Worm (Caenorhabditis elegans): ENCODE data around the gene nipa-1.
A peak's percentile ranks its signal among the peaks of the same experiment; 100 is the strongest.

nipa-1 gene

DNA sequence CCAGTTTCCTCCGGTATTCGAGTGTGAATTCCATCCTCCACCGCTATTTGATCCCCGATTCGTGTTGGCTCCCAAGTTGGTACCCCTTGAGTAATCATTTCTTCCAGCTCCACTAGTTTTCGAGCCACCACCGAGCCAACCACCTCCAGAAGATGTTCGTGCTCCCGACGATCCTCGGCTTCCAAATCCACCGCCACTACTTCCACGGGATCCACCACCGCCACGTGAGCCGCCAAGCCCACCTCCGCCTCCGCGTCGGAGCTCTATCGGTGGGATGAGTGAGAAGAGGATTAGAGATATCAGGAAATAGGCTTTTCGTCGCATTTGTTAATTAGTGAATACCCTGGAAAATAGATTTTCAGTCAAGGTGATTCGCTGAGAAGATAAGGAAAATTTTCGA, 62.9 kb downstream of the nipa-1 start, which contains the start of gene H06I04.6:
Gene H06I04.6, minus strand, starts transcription at position 345 of the 400 bp plus-strand sequence.
- no peak for TF ChIP-seq sea-2 (GFP tag; optimal IDR thresholded peaks at IDR 0.05)
- TF ChIP-seq lin-39 (tag; optimal IDR thresholded peaks at IDR 0.05): peak; percentile 10
- TF ChIP-seq mdl-1 (tag; optimal IDR thresholded peaks at IDR 0.05): no peak

DNA sequence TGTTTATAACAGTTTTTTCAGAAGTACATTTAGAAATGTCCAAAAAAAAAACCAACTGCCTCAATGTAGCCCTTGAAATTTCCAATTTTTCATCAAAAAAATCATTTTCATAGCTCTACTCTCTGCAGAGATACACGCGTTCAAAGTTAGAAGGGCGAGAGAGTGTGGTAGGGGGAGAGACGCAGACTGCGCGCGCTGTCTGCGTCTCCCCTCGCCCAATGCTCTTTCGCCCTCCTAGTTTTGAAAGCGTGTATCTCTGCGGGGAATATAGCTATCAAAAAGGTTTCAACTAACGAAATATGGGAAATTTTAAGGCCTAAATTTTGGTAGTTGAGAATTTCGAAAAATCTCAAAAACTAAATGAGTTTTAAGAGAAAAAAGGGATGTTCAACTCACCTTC, 63.4 kb downstream of the nipa-1 start:
- TF ChIP-seq pqm-1 (tag; optimal IDR thresholded peaks at IDR 0.05) (no peak), sea-2 (GFP tag; optimal IDR thresholded peaks at IDR 0.05) (no peak), nhr-237 (tag; optimal IDR thresholded peaks at IDR 0.05) (no peak), fkh-2 (tag; optimal IDR thresholded peaks at IDR 0.05) (no peak), R02D3.7 (tag; optimal IDR thresholded peaks at IDR 0.05) (no peak), nfya-1 (tag; optimal IDR thresholded peaks at IDR 0.05; ENCODE audit: insufficient read depth) (no peak)

DNA sequence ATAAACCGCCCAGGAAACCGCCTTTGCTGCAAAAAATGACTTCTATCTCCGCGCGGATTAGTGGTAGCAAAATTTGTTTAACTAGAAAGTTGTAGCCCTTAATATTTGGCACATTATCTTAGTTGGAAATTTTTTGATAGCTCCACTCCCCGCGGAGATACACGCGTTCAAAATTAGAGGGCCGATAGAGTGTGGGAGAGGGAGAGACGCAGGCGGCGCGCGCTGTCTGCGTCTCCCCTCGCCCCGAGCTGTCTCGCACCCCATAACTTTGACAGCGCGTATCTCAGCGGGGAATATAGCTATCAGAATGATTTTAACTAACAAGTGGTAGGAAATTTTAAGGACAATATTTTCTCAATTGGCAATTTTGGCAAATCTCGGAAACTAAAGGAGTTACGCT, 63.8 kb downstream of the nipa-1 start:
- no peak for TF ChIP-seq ZK546.5 (tag; optimal IDR thresholded peaks at IDR 0.05)
- no peak for TF ChIP-seq ztf-4 (tag; optimal IDR thresholded peaks at IDR 0.05)
- no peak for TF ChIP-seq elt-2 (tag; optimal IDR thresholded peaks at IDR 0.05)
- TF ChIP-seq unc-62 (GFP tag; optimal IDR thresholded peaks at IDR 0.05): no peak
- no peak for TF ChIP-seq aly-2 (tag; optimal IDR thresholded peaks at IDR 0.05)
- TF ChIP-seq tbx-2 (tag; optimal IDR thresholded peaks at IDR 0.05): no peak
- no peak for TF ChIP-seq R02D3.7 (tag; optimal IDR thresholded peaks at IDR 0.05)
- TF ChIP-seq unc-39 (tag; optimal IDR thresholded peaks at IDR 0.05): no peak
- TF ChIP-seq nhr-12 (tag; optimal IDR thresholded peaks at IDR 0.05): no peak
- TF ChIP-seq egl-27 (tag; optimal IDR thresholded peaks at IDR 0.05): no peak
- TF ChIP-seq nhr-23 (tag; optimal IDR thresholded peaks at IDR 0.05): no peak
- TF ChIP-seq nhr-28 (tag; optimal IDR thresholded peaks at IDR 0.05): no peak
- no peak for TF ChIP-seq nhr-43 (tag; optimal IDR thresholded peaks at IDR 0.05; ENCODE audit: poor library complexity, severe bottlenecking)
- no peak for TF ChIP-seq fos-1 (tag; optimal IDR thresholded peaks at IDR 0.05)
- no peak for TF ChIP-seq skn-1 (tag; optimal IDR thresholded peaks at IDR 0.05)
- no peak for TF ChIP-seq fkh-2 (tag; optimal IDR thresholded peaks at IDR 0.05)
- no peak for TF ChIP-seq nhr-237 (tag; optimal IDR thresholded peaks at IDR 0.05)
- no peak for TF ChIP-seq snpc-4 (tag; optimal IDR thresholded peaks at IDR 0.05)
- TF ChIP-seq ceh-82 (tag; optimal IDR thresholded peaks at IDR 0.05): no peak
- TF ChIP-seq mdl-1 (tag; optimal IDR thresholded peaks at IDR 0.05): no peak
